Worm (Caenorhabditis elegans) whole organism, early embryonic: ENCODE measurements around the gene mlt-3.

ENCODE experiments used
- ama-1 ChIP-seq: fragments of 150-350 bp; optimal IDR thresholded peaks from 2 replicates; lab custom pipeline; 2014
- flt-1 ChIP-seq: fragments of 200-800 bp; sonication (Bioruptor generic); IDR thresholded peaks from 2 replicates; pipeline ENCODE4 v1.3.6; 2022; ENCODE audit warnings: missing genetic modification characterization, missing compliant biosample characterization
- hmg-4 ChIP-seq: fragments of 200-800 bp; sonication (Bioruptor generic); optimal IDR thresholded peaks from 2 replicates; lab custom pipeline; 2018; ENCODE audit warnings: mild to moderate bottlenecking, missing genetic modification characterization, missing compliant biosample characterization

DNA sequence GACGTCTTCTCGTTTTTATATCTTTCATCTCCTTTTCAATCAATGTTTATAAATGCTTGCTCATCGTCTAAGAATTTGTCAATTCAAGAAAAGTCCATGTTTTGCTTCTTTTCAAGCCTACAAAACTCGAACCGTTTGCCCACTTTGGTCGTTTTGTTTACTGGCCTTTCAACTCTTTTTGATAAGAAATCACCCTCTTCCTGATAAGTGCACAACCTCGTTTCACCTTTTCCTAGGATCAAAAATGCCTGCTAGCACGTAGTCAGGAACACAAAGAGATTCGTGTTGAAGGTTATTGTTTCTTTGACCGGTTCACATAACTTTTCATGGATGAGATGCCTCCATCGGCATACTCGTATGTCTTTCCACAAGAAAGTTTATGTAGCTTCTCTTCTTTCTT is 30.3 kb downstream of the mlt-3 start:
- TF ChIP-seq ama-1 (lab: Kevin White, UChicago) (no peak), flt-1 (GFP tag; lab: Robert Waterston, UW) (no peak), hmg-4 (GFP tag; lab: Kevin White, UChicago) (no peak)
